Worm (Caenorhabditis elegans) whole organism, late embryonic: ENCODE measurements around the gene Y62E10A.6.

ENCODE experiments used
- C08G9.2 ChIP-seq: sonication (generic microtip); optimal IDR thresholded peaks from 2 replicates; lab custom pipeline; 2016; ENCODE audit warnings: mild to moderate bottlenecking, missing genetic modification characterization, moderate library complexity, missing compliant biosample characterization
- C38D4.7 ChIP-seq: fragments of 200-800 bp; sonication (Bioruptor generic); optimal IDR thresholded peaks from 2 replicates; lab custom pipeline; 2018; ENCODE audit warnings: mild to moderate bottlenecking, missing genetic modification characterization, moderate library complexity, missing compliant biosample characterization
- F13H6.1 ChIP-seq: sonication (generic microtip); optimal IDR thresholded peaks from 2 replicates; lab custom pipeline; 2016; ENCODE audit warnings: missing genetic modification characterization, missing compliant biosample characterization
- ama-1 ChIP-seq: fragments of 150-350 bp; optimal IDR thresholded peaks from 2 replicates; lab custom pipeline; 2014
- ceh-2 ChIP-seq: sonication (generic microtip); optimal IDR thresholded peaks from 2 replicates; lab custom pipeline; 2016; ENCODE audit warnings: missing genotype, missing genetic modification characterization, missing compliant biosample characterization
- ceh-30 ChIP-seq: fragments of 150-350 bp; optimal IDR thresholded peaks from 2 replicates; lab custom pipeline; 2014; ENCODE audit warnings: missing biosample characterization, missing genetic modification characterization
- ceh-31 ChIP-seq: sonication (generic microtip); optimal IDR thresholded peaks from 2 replicates; lab custom pipeline; 2016; ENCODE audit warnings: missing genetic modification characterization, missing compliant biosample characterization
- ceh-34 ChIP-seq: sonication (generic microtip); optimal IDR thresholded peaks from 2 replicates; lab custom pipeline; 2016; ENCODE audit warnings: mild to moderate bottlenecking, missing genetic modification characterization, missing compliant biosample characterization
- ceh-48 ChIP-seq: sonication (generic microtip); optimal IDR thresholded peaks from 2 replicates; lab custom pipeline; 2016; ENCODE audit warnings: missing genetic modification characterization, inconsistent platforms, missing compliant biosample characterization
- ceh-9 ChIP-seq: sonication (generic microtip); optimal IDR thresholded peaks from 2 replicates; lab custom pipeline; 2016; ENCODE audit warnings: mild to moderate bottlenecking, missing genetic modification characterization, inconsistent platforms, missing compliant biosample characterization
- che-1 ChIP-seq: sonication (generic microtip); optimal IDR thresholded peaks from 2 replicates; lab custom pipeline; 2016; ENCODE audit warnings: mild to moderate bottlenecking, missing genetic modification characterization, missing compliant biosample characterization
- dmd-4 ChIP-seq: sonication (generic microtip); optimal IDR thresholded peaks from 2 replicates; lab custom pipeline; 2016; ENCODE audit warnings: borderline replicate concordance, missing genetic modification characterization, missing compliant biosample characterization
- dve-1 ChIP-seq: sonication (generic microtip); optimal IDR thresholded peaks from 2 replicates; lab custom pipeline; 2017; ENCODE audit warnings: antibody characterized with exemption, mild to moderate bottlenecking, missing genetic modification characterization, missing compliant biosample characterization
- elt-2 ChIP-seq: sonication (generic microtip); optimal IDR thresholded peaks from 2 replicates; lab custom pipeline; 2016; ENCODE audit warnings: missing genetic modification reagents, missing genetic modification characterization, missing compliant biosample characterization
- elt-4 ChIP-seq: sonication (generic microtip); optimal IDR thresholded peaks from 2 replicates; lab custom pipeline; 2016; ENCODE audit warnings: missing genetic modification characterization, missing compliant biosample characterization
- ets-4 ChIP-seq: sonication (generic microtip); optimal IDR thresholded peaks from 2 replicates; lab custom pipeline; 2016; ENCODE audit warnings: missing genetic modification characterization, missing compliant biosample characterization
- fkh-10 ChIP-seq: fragments of 150-350 bp; optimal IDR thresholded peaks from 2 replicates; lab custom pipeline; 2014; ENCODE audit warnings: missing biosample characterization, missing genetic modification reagents, missing genetic modification characterization
- fkh-6 ChIP-seq: sonication (generic microtip); optimal IDR thresholded peaks from 2 replicates; lab custom pipeline; 2016; ENCODE audit warnings: missing genetic modification characterization, missing compliant biosample characterization
- hlh-13 ChIP-seq: fragments of 200-800 bp; sonication (Bioruptor generic); optimal IDR thresholded peaks from 2 replicates; lab custom pipeline; 2018; ENCODE audit warnings: mild to moderate bottlenecking, missing genetic modification characterization, missing compliant biosample characterization
- hlh-30 ChIP-seq: sonication (generic microtip); optimal IDR thresholded peaks from 2 replicates; lab custom pipeline; 2017; ENCODE audit warnings: antibody characterized with exemption, missing genetic modification characterization, missing compliant biosample characterization; ENCODE audit not compliant: insufficient read depth
- hlh-8 ChIP-seq: sonication (generic microtip); optimal IDR thresholded peaks from 2 replicates; lab custom pipeline; 2016; ENCODE audit warnings: missing genotype, missing genetic modification characterization, missing compliant biosample characterization
- lim-6 ChIP-seq: sonication (generic microtip); optimal IDR thresholded peaks from 2 replicates; lab custom pipeline; 2016; ENCODE audit warnings: missing genetic modification characterization, missing compliant biosample characterization
- lin-11 ChIP-seq: fragments of 200-800 bp; sonication (Bioruptor generic); optimal IDR thresholded peaks from 2 replicates; lab custom pipeline; 2018; ENCODE audit warnings: mild to moderate bottlenecking, missing genetic modification characterization, missing compliant biosample characterization
- madf-2 ChIP-seq: sonication (generic microtip); optimal IDR thresholded peaks from 2 replicates; lab custom pipeline; 2017; ENCODE audit warnings: missing genetic modification characterization, missing compliant biosample characterization
- mec-3 ChIP-seq: sonication (generic microtip); optimal IDR thresholded peaks from 2 replicates; lab custom pipeline; 2016; ENCODE audit warnings: borderline replicate concordance, missing genetic modification characterization, missing compliant biosample characterization
- nhr-11 ChIP-seq: fragments of 150-350 bp; optimal IDR thresholded peaks from 2 replicates; lab custom pipeline; 2014; ENCODE audit warnings: missing biosample characterization, missing genetic modification characterization
- nhr-232 ChIP-seq: sonication (generic microtip); optimal IDR thresholded peaks from 2 replicates; lab custom pipeline; 2016; ENCODE audit warnings: missing genetic modification characterization, missing compliant biosample characterization
- npax-4 ChIP-seq: sonication (generic microtip); optimal IDR thresholded peaks from 2 replicates; lab custom pipeline; 2016; ENCODE audit warnings: missing genetic modification characterization, missing compliant biosample characterization
- odd-2 ChIP-seq: sonication (generic microtip); optimal IDR thresholded peaks from 2 replicates; lab custom pipeline; 2017; ENCODE audit warnings: antibody characterized with exemption, mild to moderate bottlenecking, missing genetic modification characterization, missing compliant biosample characterization
- pag-3 ChIP-seq: sonication (generic microtip); optimal IDR thresholded peaks from 2 replicates; lab custom pipeline; 2016; ENCODE audit warnings: missing compliant biosample characterization, missing genetic modification characterization, borderline replicate concordance
- pax-1 ChIP-seq: fragments of 150-350 bp; optimal IDR thresholded peaks from 2 replicates; lab custom pipeline; 2014; ENCODE audit warnings: missing biosample characterization, missing genetic modification characterization
- pha-2 ChIP-seq: sonication (generic microtip); optimal IDR thresholded peaks from 2 replicates; lab custom pipeline; 2017; ENCODE audit warnings: mild to moderate bottlenecking, missing genetic modification characterization, missing compliant biosample characterization
- pros-1 ChIP-seq: fragments of 150-350 bp; optimal IDR thresholded peaks from 2 replicates; lab custom pipeline; 2014; ENCODE audit warnings: missing biosample characterization, missing genetic modification reagents, missing genetic modification characterization
- ref-2 ChIP-seq: sonication (generic microtip); optimal IDR thresholded peaks from 2 replicates; lab custom pipeline; 2016; ENCODE audit warnings: missing genetic modification characterization, missing compliant biosample characterization
- sdc-2 ChIP-seq: sonication (generic microtip); optimal IDR thresholded peaks from 2 replicates; lab custom pipeline; 2016; ENCODE audit warnings: missing genotype, missing genetic modification characterization, missing compliant biosample characterization
- sox-4 ChIP-seq: sonication (generic microtip); optimal IDR thresholded peaks from 2 replicates; lab custom pipeline; 2017; ENCODE audit warnings: mild to moderate bottlenecking, missing genetic modification characterization, inconsistent platforms, missing compliant biosample characterization
- tbx-2 ChIP-seq: sonication (generic microtip); optimal IDR thresholded peaks from 2 replicates; lab custom pipeline; 2016; ENCODE audit warnings: missing genetic modification characterization, missing compliant biosample characterization
- tbx-7 ChIP-seq: sonication (generic microtip); optimal IDR thresholded peaks from 2 replicates; lab custom pipeline; 2016; ENCODE audit warnings: missing genotype, missing genetic modification characterization, missing compliant biosample characterization
- unc-55 ChIP-seq: sonication (generic microtip); optimal IDR thresholded peaks from 2 replicates; lab custom pipeline; 2017; ENCODE audit warnings: missing biosample characterization, missing genetic modification reagents, missing genetic modification characterization

Gene Y62E10A.6

ce11 chrIV:13356005-13356404, 15.8 kb upstream of the Y62E10A.6 start:
- no peak for TF ChIP-seq madf-2 (tag; lab: Kevin White, UChicago)
- no peak for TF ChIP-seq hlh-8
- TF ChIP-seq ceh-30 (tag; lab: Kevin White, UChicago): no peak
- TF ChIP-seq elt-2 (tag; lab: Kevin White, UChicago): no peak
- TF ChIP-seq pros-1 (tag; lab: Kevin White, UChicago): no peak
- no peak for TF ChIP-seq odd-2 (tag; lab: Kevin White, UChicago)

ce11 chrIV:13358488-13358887, 13.3 kb upstream of the Y62E10A.6 start, which contains the start of gene W02A2.8:
TSS of gene W02A2.8 (minus strand) at chrIV:13358588.
- TF ChIP-seq nhr-11 (tag; lab: Kevin White, UChicago) (no peak), pha-2 (tag; lab: Kevin White, UChicago) (no peak), C38D4.7 (no peak), pag-3 (tag; lab: Kevin White, UChicago) (no peak), dve-1 (tag; lab: Kevin White, UChicago) (no peak), fkh-6 (tag; lab: Kevin White, UChicago) (no peak)

ce11 chrIV:13360144-13360543, 11.7 kb upstream of the Y62E10A.6 start, which contains the start of gene Y62E10A.3:
TSS of gene Y62E10A.3 (minus strand) at chrIV:13360244.
- TF ChIP-seq fkh-6 (tag; lab: Kevin White, UChicago): no peak
- TF ChIP-seq elt-4 (tag; lab: Kevin White, UChicago): no peak
- no peak for TF ChIP-seq sox-4 (tag; lab: Kevin White, UChicago)
- TF ChIP-seq hlh-8: no peak
- no peak for TF ChIP-seq hlh-30 (tag; lab: Kevin White, UChicago)
- no peak for TF ChIP-seq F13H6.1 (tag; lab: Kevin White, UChicago)
- no peak for TF ChIP-seq unc-55
- no peak for TF ChIP-seq mec-3 (tag; lab: Kevin White, UChicago)
- TF ChIP-seq fkh-10 (GFP tag; lab: Kevin White, UChicago): no peak
- no peak for TF ChIP-seq tbx-2 (tag; lab: Kevin White, UChicago)

ce11 chrIV:13364869-13365268, 6.9 kb upstream of the Y62E10A.6 start, which contains the start of gene srsx-25:
TSS of gene srsx-25 (plus strand) at chrIV:13365169.
- no peak for TF ChIP-seq dve-1 (tag; lab: Kevin White, UChicago)
- no peak for TF ChIP-seq madf-2 (tag; lab: Kevin White, UChicago)
- no peak for TF ChIP-seq ceh-31
- TF ChIP-seq C38D4.7: no peak
- TF ChIP-seq ceh-30 (tag; lab: Kevin White, UChicago): no peak
- TF ChIP-seq nhr-232 (tag; lab: Kevin White, UChicago): no peak
- no peak for TF ChIP-seq hlh-13
- no peak for TF ChIP-seq tbx-2 (tag; lab: Kevin White, UChicago)
- no peak for TF ChIP-seq ceh-34 (tag; lab: Kevin White, UChicago)
- no peak for TF ChIP-seq tbx-7 (tag; lab: Kevin White, UChicago)
- TF ChIP-seq fkh-6 (tag; lab: Kevin White, UChicago): no peak
- TF ChIP-seq C08G9.2 (tag; lab: Kevin White, UChicago): no peak
- no peak for TF ChIP-seq ref-2 (tag; lab: Kevin White, UChicago)
- TF ChIP-seq dmd-4 (tag; lab: Kevin White, UChicago): no peak
- TF ChIP-seq ceh-2 (tag; lab: Kevin White, UChicago): no peak
- no peak for TF ChIP-seq pax-1 (tag; lab: Kevin White, UChicago)

ce11 chrIV:13369120-13369842, 2.5 kb upstream of the Y62E10A.6 start, which contains the start of gene agt-1:
TSS of gene agt-1 (minus strand) at chrIV:13369412.
- no peak for TF ChIP-seq ceh-2 (tag; lab: Kevin White, UChicago)
- TF ChIP-seq ref-2 (tag; lab: Kevin White, UChicago): no peak
- no peak for TF ChIP-seq pros-1 (tag; lab: Kevin White, UChicago)
- TF ChIP-seq ceh-48: no peak
- TF ChIP-seq nhr-232 (tag; lab: Kevin White, UChicago): no peak
- no peak for TF ChIP-seq ets-4
- TF ChIP-seq hlh-30 (tag; lab: Kevin White, UChicago): no peak
- no peak for TF ChIP-seq che-1 (tag; lab: Kevin White, UChicago)
- no peak for TF ChIP-seq lim-6 (tag; lab: Kevin White, UChicago)
- TF ChIP-seq lin-11 (tag; lab: Kevin White, UChicago): no peak
- no peak for TF ChIP-seq tbx-7 (tag; lab: Kevin White, UChicago)
- TF ChIP-seq sox-4 (tag; lab: Kevin White, UChicago): no peak
- TF ChIP-seq npax-4 (tag; lab: Kevin White, UChicago): no peak
- no peak for TF ChIP-seq ama-1 (lab: Kevin White, UChicago)
- TF ChIP-seq ceh-9 (tag; lab: Kevin White, UChicago): no peak
- TF ChIP-seq elt-2 (tag; lab: Kevin White, UChicago): no peak
- no peak for TF ChIP-seq sdc-2 (tag; lab: Kevin White, UChicago)
